Fruit fly (Drosophila melanogaster) whole organism: ENCODE measurements around the gene CG2701.

Source experiments
- CG8478 ChIP-seq: fragments of >200 bp; optimal IDR thresholded peaks from 2 replicates; lab custom pipeline; 2018; ENCODE audit warnings: inconsistent platforms
- Dll ChIP-seq: fragments of >200 bp; optimal IDR thresholded peaks from 2 replicates; lab custom pipeline; 2017
- psq ChIP-seq: fragments of >200 bp; optimal IDR thresholded peaks from 2 replicates; lab custom pipeline; 2017

dm6 chrX:2690376-2690775 lies 29.8 kb downstream of the CG2701 start:
- TF ChIP-seq psq (lab: Kevin White, UChicago) (no peak), CG8478 (lab: Kevin White, UChicago) (no peak), Dll (lab: Kevin White, UChicago) (no peak)
